Worm (Caenorhabditis elegans): Measurements from ENCODE around the gene otub-4.

The otub-4 gene

DNA sequence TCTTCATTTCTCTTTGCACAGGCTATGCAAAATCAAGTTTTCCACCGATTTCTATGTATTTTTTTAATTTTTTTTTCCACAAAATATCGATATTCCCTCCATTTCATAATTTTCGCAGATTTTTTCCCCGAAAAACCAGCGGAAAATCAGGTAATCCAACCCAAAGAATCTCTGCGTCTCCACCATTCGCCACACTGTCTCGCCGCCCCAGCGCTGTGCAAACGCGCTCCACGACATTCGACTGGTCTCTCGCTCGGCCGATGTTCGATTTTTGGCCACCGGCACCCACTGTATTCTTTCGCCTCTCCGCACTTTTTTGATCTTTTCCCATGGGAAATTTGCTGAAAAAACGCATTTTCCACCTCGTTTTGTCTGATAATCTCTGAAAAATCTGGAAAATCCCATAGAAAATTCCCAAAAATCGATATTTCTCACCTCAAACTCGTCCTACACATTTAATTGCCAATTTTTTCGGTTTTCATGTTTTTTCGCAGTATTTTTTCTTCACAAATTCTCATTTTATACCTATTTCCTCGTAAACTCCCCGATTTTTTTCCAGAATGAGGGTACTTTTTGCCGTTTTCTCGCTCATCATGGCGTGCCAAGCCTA lies 9.2 kb downstream of the otub-4 start, which contains the start of gene vha-19:
vha-19 (plus strand) TSS at position 560 of the 610 bp plus-strand sequence.
- TF ChIP-seq ceh-82 (tag; optimal IDR thresholded peaks at IDR 0.05) (peak in 1 of 3 experiments; percentile 43), nhr-77 (tag; optimal IDR thresholded peaks at IDR 0.05) (peak; percentile 18), swsn-7 (tag; optimal IDR thresholded peaks at IDR 0.05) (peak; percentile 23), lin-15B (tag; optimal IDR thresholded peaks at IDR 0.05) (peak; percentile 36), lin-35 (GFP tag; optimal IDR thresholded peaks at IDR 0.05) (peak; percentile 44 to 61), fkh-8 (tag; optimal IDR thresholded peaks at IDR 0.05) (peak; percentile 1), lsy-2 (tag; optimal IDR thresholded peaks at IDR 0.05) (peak; percentile 7 to 48), xbp-1 (tag; optimal IDR thresholded peaks at IDR 0.05) (peak; percentile 25), unc-30 (tag; optimal IDR thresholded peaks at IDR 0.05) (no peak), nhr-71 (tag; optimal IDR thresholded peaks at IDR 0.05) (peak; percentile 44), sox-4 (tag; optimal IDR thresholded peaks at IDR 0.05) (no peak), nhr-20 (tag; optimal IDR thresholded peaks at IDR 0.05) (peak; percentile 33), efl-1 (optimal IDR thresholded peaks at IDR 0.05) (peak; percentile 45 to 64), efl-1 (GFP tag; optimal IDR thresholded peaks at IDR 0.05 in 1 of 2) (peak; percentile 43 to 75), nhr-85 (tag) (peak; percentile 30), snu-23 (GFP tag; optimal IDR thresholded peaks at IDR 0.05) (peak; percentile 65), mdl-1 (tag; optimal IDR thresholded peaks at IDR 0.05) (no peak), tlp-1 (tag; optimal IDR thresholded peaks at IDR 0.05) (no peak), F16B12.6 (tag; optimal IDR thresholded peaks at IDR 0.05) (peak; percentile 27), sptf-1 (tag; optimal IDR thresholded peaks at IDR 0.05) (no peak), dpl-1 (GFP tag; optimal IDR thresholded peaks at IDR 0.05) (peak in 2 of 3 experiments; percentile 37 to 46), tbx-2 (tag; optimal IDR thresholded peaks at IDR 0.05) (peak; percentile 6), nhr-47 (tag; optimal IDR thresholded peaks at IDR 0.05) (peak; percentile 9)

DNA sequence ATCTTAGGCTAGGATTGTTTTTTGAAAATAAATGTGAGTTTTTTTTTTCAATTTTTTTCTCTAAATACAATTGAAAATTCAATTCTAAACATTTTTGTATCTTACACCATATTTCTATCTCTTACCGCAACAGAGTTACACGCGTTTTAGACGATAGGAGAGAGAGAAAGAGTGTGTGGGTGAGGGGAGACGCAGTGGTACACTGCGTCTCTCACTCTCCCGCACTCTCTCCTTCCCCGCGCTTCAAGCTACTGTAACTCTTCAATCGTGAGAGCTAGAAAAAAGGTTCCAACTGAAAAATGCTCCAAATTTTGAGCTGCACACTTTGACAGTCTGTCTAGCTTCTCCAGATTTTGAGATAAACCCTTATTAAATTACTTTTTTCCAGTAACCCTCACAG lies 14.1 kb downstream of the otub-4 start:
- TF ChIP-seq vab-15 (tag; optimal IDR thresholded peaks at IDR 0.05): no peak
- TF ChIP-seq efl-1 (optimal IDR thresholded peaks at IDR 0.05): peak; percentile 31 to 46
- no peak for TF ChIP-seq efl-1 (GFP tag; optimal IDR thresholded peaks at IDR 0.05 in 1 of 2)

DNA sequence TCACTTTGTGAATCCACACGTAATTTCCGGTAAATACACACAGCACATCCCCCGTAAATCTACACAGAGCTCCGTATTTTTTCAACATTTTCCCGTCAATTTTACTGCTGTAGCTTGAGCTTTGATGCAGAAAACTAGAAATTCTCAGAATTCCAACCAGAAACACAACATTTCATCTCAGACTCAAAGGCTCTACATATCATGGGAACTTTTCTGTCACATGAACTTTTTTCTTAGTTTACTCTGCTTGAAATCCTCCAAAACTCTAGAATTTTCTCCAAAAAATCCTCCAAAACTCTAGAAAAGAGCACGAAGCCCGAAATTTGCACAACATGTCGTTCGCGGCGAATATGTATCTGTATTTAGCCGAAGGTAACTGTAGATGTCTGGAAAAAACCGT lies 14.7 kb downstream of the otub-4 start, which contains the start of gene Y55H10A.2:
Y55H10A.2 (plus strand) TSS at position 301 of the 400 bp plus-strand sequence.
- no peak for TF ChIP-seq lsy-2 (tag; optimal IDR thresholded peaks at IDR 0.05)
- TF ChIP-seq grh-1 (GFP tag; IDR thresholded peaks at IDR 0.05): no peak
- no peak for TF ChIP-seq sup-37 (GFP tag; optimal IDR thresholded peaks at IDR 0.05)
- TF ChIP-seq snpc-4 (tag; optimal IDR thresholded peaks at IDR 0.05): no peak
- no peak for TF ChIP-seq hpl-2 (GFP tag; optimal IDR thresholded peaks at IDR 0.05)
- TF ChIP-seq aha-1 (tag; optimal IDR thresholded peaks at IDR 0.05): no peak
- TF ChIP-seq nhr-71 (tag; optimal IDR thresholded peaks at IDR 0.05): no peak
- TF ChIP-seq nhr-76 (tag; optimal IDR thresholded peaks at IDR 0.05): no peak
- TF ChIP-seq pqm-1 (tag; optimal IDR thresholded peaks at IDR 0.05): no peak
- TF ChIP-seq vab-15 (tag; optimal IDR thresholded peaks at IDR 0.05): no peak
- no peak for TF ChIP-seq nhr-77 (tag; optimal IDR thresholded peaks at IDR 0.05)

DNA sequence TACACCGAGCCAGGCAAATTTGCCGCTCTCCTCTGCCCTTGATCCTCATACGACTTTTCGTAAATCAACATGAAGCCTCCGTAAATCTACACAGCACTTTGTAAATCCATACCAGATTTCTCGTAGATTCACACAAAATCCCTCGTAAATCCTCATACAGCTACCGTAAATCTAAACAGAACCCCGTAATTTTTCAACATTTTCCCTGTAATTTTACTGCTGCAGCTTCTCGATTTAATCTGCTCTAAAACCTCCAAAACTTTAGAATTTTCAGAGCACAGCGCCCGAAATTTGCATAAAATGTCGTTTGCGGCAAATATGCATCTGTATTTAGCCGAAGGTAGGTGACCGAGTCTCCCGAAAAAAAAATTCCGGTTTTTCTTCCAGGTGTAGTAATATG lies 23.2 kb downstream of the otub-4 start, which contains the start of gene F42A6.1:
F42A6.1 (plus strand) TSS at position 301 of the 400 bp plus-strand sequence.
- TF ChIP-seq efl-1 (optimal IDR thresholded peaks at IDR 0.05) (no peak), efl-1 (GFP tag; optimal IDR thresholded peaks at IDR 0.05 in 1 of 2) (peak in 1 of 2 experiments; percentile 71), nhr-85 (tag) (peak; percentile 11), rnt-1 (tag; optimal IDR thresholded peaks at IDR 0.05) (no peak), nhr-77 (tag; optimal IDR thresholded peaks at IDR 0.05) (no peak)

DNA sequence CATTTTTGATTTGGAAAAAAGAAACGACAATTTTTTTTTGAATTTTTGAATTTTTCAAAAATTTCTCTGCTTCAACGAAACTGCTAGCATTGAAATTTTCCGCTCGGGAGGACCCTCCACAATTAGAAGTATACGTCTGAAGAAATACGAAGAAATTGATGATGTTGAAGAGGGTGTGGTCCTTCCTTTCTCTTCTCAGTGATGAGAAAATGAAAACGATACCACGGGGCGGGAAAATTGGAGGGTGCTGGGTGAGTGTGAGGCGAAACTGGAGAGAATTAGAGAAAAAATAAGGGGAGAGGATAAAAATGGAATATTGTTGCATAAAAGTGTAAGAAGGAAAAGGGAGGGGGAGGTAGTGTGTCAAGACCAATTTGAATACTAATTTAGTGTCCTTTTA lies 25.9 kb downstream of the otub-4 start:
- TF ChIP-seq efl-1 (optimal IDR thresholded peaks at IDR 0.05) (no peak), efl-1 (GFP tag; optimal IDR thresholded peaks at IDR 0.05 in 1 of 2) (no peak), egl-27 (tag; optimal IDR thresholded peaks at IDR 0.05) (no peak), zag-1 (tag; optimal IDR thresholded peaks at IDR 0.05) (no peak), lin-14 (GFP tag; optimal IDR thresholded peaks at IDR 0.05) (peak; percentile 28), C04F5.9 (tag; optimal IDR thresholded peaks at IDR 0.05) (no peak), ceh-88 (GFP tag; IDR thresholded peaks at IDR 0.05) (no peak), lin-35 (GFP tag; optimal IDR thresholded peaks at IDR 0.05) (no peak), nhr-47 (tag; optimal IDR thresholded peaks at IDR 0.05) (no peak), nhr-71 (tag; optimal IDR thresholded peaks at IDR 0.05) (no peak), ztf-4 (tag; optimal IDR thresholded peaks at IDR 0.05) (no peak), hlh-4 (tag; optimal IDR thresholded peaks at IDR 0.05) (no peak), lsy-2 (tag; optimal IDR thresholded peaks at IDR 0.05) (no peak), swsn-7 (tag; optimal IDR thresholded peaks at IDR 0.05) (no peak), C16A3.4 (tag; optimal IDR thresholded peaks at IDR 0.05) (no peak), sup-37 (GFP tag; optimal IDR thresholded peaks at IDR 0.05) (no peak), hlh-17 (GFP tag; optimal IDR thresholded peaks at IDR 0.05; ENCODE audit: borderline replicate concordance) (no peak), pqm-1 (tag; optimal IDR thresholded peaks at IDR 0.05) (no peak), nhr-85 (tag) (peak; percentile 55), ceh-63 (GFP tag; optimal IDR thresholded peaks at IDR 0.05) (no peak), fkh-8 (tag; optimal IDR thresholded peaks at IDR 0.05) (no peak), sptf-1 (tag; optimal IDR thresholded peaks at IDR 0.05) (no peak), nhr-20 (tag; optimal IDR thresholded peaks at IDR 0.05) (no peak)

Data from whole organism, L1 larva.